Worm (Caenorhabditis elegans): ENCODE measurements around the gene C01G12.7.

The C01G12.7 gene

DNA sequence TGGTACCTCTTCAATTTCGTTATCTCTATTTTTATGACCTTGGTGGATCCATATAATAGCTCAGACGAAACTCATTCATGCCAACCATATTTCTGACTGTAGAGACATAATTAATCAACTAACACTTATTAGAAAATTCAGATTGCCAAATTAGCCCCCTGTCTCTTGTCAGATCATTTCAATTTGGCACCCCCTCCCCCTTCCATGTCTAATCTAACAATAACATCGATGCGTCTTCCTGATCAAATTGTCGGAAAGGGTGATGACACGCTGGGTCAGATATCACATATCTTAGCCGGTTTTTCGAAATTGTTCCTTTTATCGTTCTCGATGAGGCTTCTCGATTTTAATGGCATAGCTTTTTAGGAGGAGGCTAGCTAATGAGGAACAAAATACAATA, 19.6 kb upstream of the C01G12.7 start:
- TF ChIP-seq ets-7 (tag; optimal IDR thresholded peaks at IDR 0.05) (no peak), scrt-1 (GFP tag; IDR thresholded peaks at IDR 0.05) (no peak), F13C5.2 (tag; optimal IDR thresholded peaks at IDR 0.05) (no peak), hnd-1 (tag; optimal IDR thresholded peaks at IDR 0.05) (no peak), hmg-4 (GFP tag; optimal IDR thresholded peaks at IDR 0.05) (no peak), ceh-36 (tag; optimal IDR thresholded peaks at IDR 0.05) (no peak), tra-4 (tag; optimal IDR thresholded peaks at IDR 0.05) (no peak), B0310.2 (tag; optimal IDR thresholded peaks at IDR 0.05) (no peak), tbx-37 (GFP tag; conservative IDR thresholded peaks at IDR 0.05) (no peak), hmbx-1 (tag; optimal IDR thresholded peaks at IDR 0.05) (no peak), aly-1 (tag; optimal IDR thresholded peaks at IDR 0.05) (no peak), ceh-13 (GFP tag; optimal IDR thresholded peaks at IDR 0.05) (no peak), ama-1 (optimal IDR thresholded peaks at IDR 0.05) (no peak), sea-1 (GFP tag; conservative IDR thresholded peaks at IDR 0.05) (no peak)

ce11 chrII:14610492-14611142, 18.9 kb upstream of the C01G12.7 start:
- TF ChIP-seq ama-1 (optimal IDR thresholded peaks at IDR 0.05) (no peak), pes-1 (GFP tag; IDR thresholded peaks at IDR 0.05) (no peak), B0310.2 (tag; optimal IDR thresholded peaks at IDR 0.05) (no peak), hmbx-1 (tag; optimal IDR thresholded peaks at IDR 0.05) (no peak), ets-7 (tag; optimal IDR thresholded peaks at IDR 0.05) (no peak), F13C5.2 (tag; optimal IDR thresholded peaks at IDR 0.05) (no peak), scrt-1 (GFP tag; IDR thresholded peaks at IDR 0.05) (no peak), hmg-4 (GFP tag; optimal IDR thresholded peaks at IDR 0.05) (no peak), sea-1 (GFP tag; conservative IDR thresholded peaks at IDR 0.05) (no peak), ceh-36 (tag; optimal IDR thresholded peaks at IDR 0.05) (no peak)

DNA sequence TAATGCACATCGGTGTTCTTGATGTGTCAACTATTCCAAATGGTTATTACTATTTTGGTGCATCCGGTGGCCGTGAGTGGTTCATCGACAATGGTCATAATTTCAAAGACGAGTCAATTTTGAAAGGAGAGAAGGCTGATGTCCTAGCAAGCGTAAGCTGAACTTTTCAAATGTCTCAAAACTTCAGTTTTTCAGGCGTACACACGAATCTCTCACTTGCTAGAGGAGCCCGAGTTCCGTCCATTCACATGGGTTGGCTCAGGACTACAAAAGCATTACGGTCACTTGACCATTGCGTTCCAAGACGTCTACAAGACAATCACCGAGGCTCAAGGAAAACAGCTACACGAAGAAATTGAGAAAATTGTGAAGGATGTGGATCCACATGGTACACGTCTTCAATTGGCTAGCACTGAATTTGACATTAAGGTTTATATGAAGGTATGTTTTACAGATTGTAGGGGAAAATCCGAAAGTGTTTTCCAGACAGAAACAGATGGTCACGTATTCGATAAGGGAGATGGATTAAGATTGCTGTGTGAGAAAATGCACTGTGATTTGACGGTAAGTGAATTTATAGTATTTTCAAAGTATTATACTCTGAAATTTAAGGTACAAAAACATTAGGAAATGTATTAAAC, 17.7 kb upstream of the C01G12.7 start:
- TF ChIP-seq ceh-36 (tag; optimal IDR thresholded peaks at IDR 0.05) (no peak), aly-1 (tag; optimal IDR thresholded peaks at IDR 0.05) (no peak), sea-1 (GFP tag; conservative IDR thresholded peaks at IDR 0.05) (no peak), hmg-4 (GFP tag; optimal IDR thresholded peaks at IDR 0.05) (no peak), ama-1 (optimal IDR thresholded peaks at IDR 0.05) (no peak), pes-1 (GFP tag; IDR thresholded peaks at IDR 0.05) (no peak)

DNA sequence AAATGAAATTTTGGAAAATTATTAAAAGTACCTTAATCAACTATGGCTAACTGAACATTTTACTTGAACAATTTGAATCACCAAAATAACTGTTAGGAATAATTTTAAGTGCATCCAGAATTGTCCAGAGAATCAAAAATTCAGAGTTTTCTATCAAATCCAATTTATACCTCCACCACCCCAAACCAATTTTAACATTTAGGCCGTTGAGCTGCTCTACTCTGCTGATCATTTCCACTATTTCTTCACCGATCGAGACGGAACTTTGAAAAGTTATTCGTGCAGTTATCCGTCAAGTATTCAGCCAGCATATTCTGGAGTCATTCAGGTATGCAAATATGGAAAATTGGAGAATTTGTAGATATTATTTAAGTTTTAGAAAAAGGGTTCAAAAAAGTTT, 16.8 kb upstream of the C01G12.7 start:
- TF ChIP-seq ceh-13 (GFP tag; optimal IDR thresholded peaks at IDR 0.05) (no peak), sea-1 (GFP tag; conservative IDR thresholded peaks at IDR 0.05) (no peak), flt-1 (GFP tag; IDR thresholded peaks at IDR 0.05) (no peak), ceh-36 (tag; optimal IDR thresholded peaks at IDR 0.05) (no peak), aly-1 (tag; optimal IDR thresholded peaks at IDR 0.05) (no peak), tbx-37 (GFP tag; conservative IDR thresholded peaks at IDR 0.05) (no peak), hnd-1 (tag; optimal IDR thresholded peaks at IDR 0.05) (no peak), ets-7 (tag; optimal IDR thresholded peaks at IDR 0.05) (no peak), scrt-1 (GFP tag; IDR thresholded peaks at IDR 0.05) (no peak), ama-1 (optimal IDR thresholded peaks at IDR 0.05) (no peak), tbx-11 (GFP tag; IDR thresholded peaks at IDR 0.05) (no peak), F13C5.2 (tag; optimal IDR thresholded peaks at IDR 0.05) (no peak)

DNA sequence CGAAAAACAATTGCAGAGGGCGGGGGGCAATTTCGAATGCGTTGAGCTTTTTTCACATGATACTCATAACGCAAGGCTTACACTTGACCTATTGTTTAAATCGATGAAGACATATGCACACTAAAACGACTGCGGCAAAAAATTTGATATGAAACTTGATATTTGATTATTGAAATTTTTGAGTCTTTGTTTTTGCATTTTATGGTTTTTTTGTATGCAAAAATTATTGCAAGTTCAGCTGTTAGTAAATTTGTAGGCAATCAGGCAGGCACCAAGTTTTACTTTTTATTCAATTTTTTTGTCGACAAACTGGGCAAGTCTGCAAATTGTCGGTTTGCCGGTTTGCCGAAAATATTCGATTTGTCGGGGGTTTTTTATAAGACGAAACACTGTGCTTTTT, 14.5 kb upstream of the C01G12.7 start, which contains the start of gene arl-3:
Gene arl-3, plus strand, starts transcription at position 301 of the 400 bp plus-strand sequence.
- TF ChIP-seq tra-4 (tag; optimal IDR thresholded peaks at IDR 0.05), result no peak
- no peak for TF ChIP-seq ets-7 (tag; optimal IDR thresholded peaks at IDR 0.05)
- no peak for TF ChIP-seq pes-1 (GFP tag; IDR thresholded peaks at IDR 0.05)
- TF ChIP-seq aly-1 (tag; optimal IDR thresholded peaks at IDR 0.05), result no peak
- TF ChIP-seq ceh-36 (tag; optimal IDR thresholded peaks at IDR 0.05), result no peak
- TF ChIP-seq sea-1 (GFP tag; conservative IDR thresholded peaks at IDR 0.05), result no peak

ce11 chrII:14605479-14605878, 13.8 kb upstream of the C01G12.7 start, which contains the start of gene F19H8.2:
Gene F19H8.2 (minus strand): TSS chrII:14605869.
- TF ChIP-seq ama-1 (optimal IDR thresholded peaks at IDR 0.05), result no peak
- TF ChIP-seq ets-7 (tag; optimal IDR thresholded peaks at IDR 0.05), result no peak
- no peak for TF ChIP-seq aly-1 (tag; optimal IDR thresholded peaks at IDR 0.05)
- no peak for TF ChIP-seq tbx-11 (GFP tag; IDR thresholded peaks at IDR 0.05)
- TF ChIP-seq flt-1 (GFP tag; IDR thresholded peaks at IDR 0.05), result no peak

- TF ChIP-seq sea-1 (GFP tag; conservative IDR thresholded peaks at IDR 0.05) (no peak), tra-4 (tag; optimal IDR thresholded peaks at IDR 0.05) (no peak), flt-1 (GFP tag; IDR thresholded peaks at IDR 0.05) (no peak), scrt-1 (GFP tag; IDR thresholded peaks at IDR 0.05) (no peak), pes-1 (GFP tag; IDR thresholded peaks at IDR 0.05) (no peak), ama-1 (optimal IDR thresholded peaks at IDR 0.05) (no peak), tbx-37 (GFP tag; conservative IDR thresholded peaks at IDR 0.05) (no peak), ceh-36 (tag; optimal IDR thresholded peaks at IDR 0.05) (no peak), F13C5.2 (tag; optimal IDR thresholded peaks at IDR 0.05) (no peak), ceh-13 (GFP tag; optimal IDR thresholded peaks at IDR 0.05) (no peak), hmg-4 (GFP tag; optimal IDR thresholded peaks at IDR 0.05) (no peak), hnd-1 (tag; optimal IDR thresholded peaks at IDR 0.05) (no peak), tbx-11 (GFP tag; IDR thresholded peaks at IDR 0.05) (no peak), aly-1 (tag; optimal IDR thresholded peaks at IDR 0.05) (no peak), B0310.2 (tag; optimal IDR thresholded peaks at IDR 0.05) (no peak), ets-7 (tag; optimal IDR thresholded peaks at IDR 0.05) (no peak), hmbx-1 (tag; optimal IDR thresholded peaks at IDR 0.05) (no peak)
Measured at ce11 chrII:14605026-14605425, 13.3 kb upstream of the C01G12.7 start.

- no peak for TF ChIP-seq hnd-1 (tag; optimal IDR thresholded peaks at IDR 0.05)
- TF ChIP-seq pes-1 (GFP tag; IDR thresholded peaks at IDR 0.05), result no peak
- TF ChIP-seq ceh-13 (GFP tag; optimal IDR thresholded peaks at IDR 0.05), result no peak
- no peak for TF ChIP-seq hmg-4 (GFP tag; optimal IDR thresholded peaks at IDR 0.05)
- TF ChIP-seq hmbx-1 (tag; optimal IDR thresholded peaks at IDR 0.05), result no peak
- TF ChIP-seq flt-1 (GFP tag; IDR thresholded peaks at IDR 0.05), result no peak
- no peak for TF ChIP-seq ceh-36 (tag; optimal IDR thresholded peaks at IDR 0.05)
- TF ChIP-seq tbx-37 (GFP tag; conservative IDR thresholded peaks at IDR 0.05), result no peak
- no peak for TF ChIP-seq ama-1 (optimal IDR thresholded peaks at IDR 0.05)
- TF ChIP-seq aly-1 (tag; optimal IDR thresholded peaks at IDR 0.05), result no peak
- no peak for TF ChIP-seq tra-4 (tag; optimal IDR thresholded peaks at IDR 0.05)
- TF ChIP-seq tbx-11 (GFP tag; IDR thresholded peaks at IDR 0.05), result no peak
- TF ChIP-seq F13C5.2 (tag; optimal IDR thresholded peaks at IDR 0.05), result no peak
- TF ChIP-seq ets-7 (tag; optimal IDR thresholded peaks at IDR 0.05), result no peak
- no peak for TF ChIP-seq scrt-1 (GFP tag; IDR thresholded peaks at IDR 0.05)
- no peak for TF ChIP-seq B0310.2 (tag; optimal IDR thresholded peaks at IDR 0.05)
- TF ChIP-seq sea-1 (GFP tag; conservative IDR thresholded peaks at IDR 0.05), result no peak
Measured at ce11 chrII:14604261-14604660, 12.6 kb upstream of the C01G12.7 start.

Data from whole organism, early embryonic.